Worm (Caenorhabditis elegans) whole organism, mixed stage, embryonic: Measurements from ENCODE around the gene ugt-6.

ENCODE experiments used
- M03D4.4 ChIP-seq: sonication (generic microtip); optimal IDR thresholded peaks from 2 replicates; lab custom pipeline; 2017; ENCODE audit warnings: mild to moderate bottlenecking, missing genetic modification characterization, missing compliant biosample characterization
- bed-3 ChIP-seq: fragments of 200-800 bp; sonication (Bioruptor generic); optimal IDR thresholded peaks from 3 replicates; lab custom pipeline; 2018; ENCODE audit warnings: mild to moderate bottlenecking, missing genetic modification characterization, moderate library complexity, missing compliant biosample characterization
- blmp-1 ChIP-seq: fragments of 150-350 bp; optimal IDR thresholded peaks from 2 replicates; lab custom pipeline; 2014; ENCODE audit warnings: missing biosample characterization, missing genetic modification characterization
- ceh-39 ChIP-seq: fragments of 150-350 bp; optimal IDR thresholded peaks from 2 replicates; lab custom pipeline; 2014; ENCODE audit warnings: missing biosample characterization, missing genetic modification characterization
- ceh-43 ChIP-seq: fragments of 200-800 bp; sonication (Bioruptor generic); optimal IDR thresholded peaks from 2 replicates; lab custom pipeline; 2018; ENCODE audit warnings: mild to moderate bottlenecking, missing genetic modification characterization, moderate library complexity, missing compliant biosample characterization
- ceh-83 ChIP-seq: fragments of 200-800 bp; sonication (Bioruptor generic); optimal IDR thresholded peaks from 2 replicates; lab custom pipeline; 2018; ENCODE audit warnings: mild to moderate bottlenecking, missing genetic modification characterization, missing compliant biosample characterization
- ces-1 ChIP-seq: fragments of 150-350 bp; optimal IDR thresholded peaks from 2 replicates; lab custom pipeline; 2014; ENCODE audit warnings: missing biosample characterization, missing genetic modification reagents, missing genetic modification characterization
- cnd-1 ChIP-seq: fragments of 200-800 bp; sonication (Bioruptor generic); optimal IDR thresholded peaks from 2 replicates; lab custom pipeline; 2018; ENCODE audit warnings: mild to moderate bottlenecking, missing genetic modification characterization, missing compliant biosample characterization
- drap-1 ChIP-seq: fragments of 200-800 bp; sonication (Bioruptor generic); optimal IDR thresholded peaks from 3 replicates; lab custom pipeline; 2018; ENCODE audit warnings: mild to moderate bottlenecking, missing genetic modification characterization, missing compliant biosample characterization
- elt-1 ChIP-seq: sonication (generic microtip); optimal IDR thresholded peaks from 2 replicates; lab custom pipeline; 2017; ENCODE audit warnings: missing genetic modification characterization, mild to moderate bottlenecking, missing compliant biosample characterization, antibody characterized with exemption, moderate library complexity, borderline replicate concordance; ENCODE audit not compliant: insufficient read depth
- elt-3 ChIP-seq: fragments of 150-350 bp; optimal IDR thresholded peaks from 2 replicates; lab custom pipeline; 2014; ENCODE audit warnings: missing biosample characterization, missing genetic modification characterization
- flh-1 ChIP-seq: fragments of 200-800 bp; sonication (Bioruptor generic); optimal IDR thresholded peaks from 2 replicates; lab custom pipeline; 2018; ENCODE audit warnings: mild to moderate bottlenecking, missing genetic modification characterization, moderate library complexity, missing compliant biosample characterization
- ham-2 ChIP-seq: fragments of 200-800 bp; sonication (Bioruptor generic); optimal IDR thresholded peaks from 2 replicates; lab custom pipeline; 2018; ENCODE audit warnings: mild to moderate bottlenecking, missing genetic modification characterization, missing compliant biosample characterization
- hlh-1 ChIP-seq: fragments of 150-350 bp; optimal IDR thresholded peaks from 2 replicates; lab custom pipeline; 2014; ENCODE audit warnings: missing biosample characterization, missing genetic modification reagents, missing genetic modification characterization
- lin-13 ChIP-seq: fragments of 150-350 bp; optimal IDR thresholded peaks from 2 replicates; lab custom pipeline; 2014; ENCODE audit warnings: missing biosample characterization, missing genetic modification characterization
- lin-32 ChIP-seq: fragments of 200-800 bp; sonication (Bioruptor generic); optimal IDR thresholded peaks from 2 replicates; lab custom pipeline; 2018; ENCODE audit warnings: mild to moderate bottlenecking, missing genetic modification characterization, missing compliant biosample characterization
- lsy-2 ChIP-seq: fragments of 150-350 bp; optimal IDR thresholded peaks from 2 replicates; lab custom pipeline; 2014; ENCODE audit warnings: missing biosample characterization, missing genetic modification characterization
- mab-5 ChIP-seq: fragments of 150-350 bp; optimal IDR thresholded peaks from 2 replicates; lab custom pipeline; 2014; ENCODE audit warnings: missing biosample characterization, missing genetic modification characterization
- mep-1 ChIP-seq: fragments of 150-350 bp; optimal IDR thresholded peaks from 2 replicates; lab custom pipeline; 2017; ENCODE audit warnings: missing biosample characterization, missing genetic modification reagents, missing genetic modification characterization, inconsistent platforms
- mls-2 ChIP-seq: sonication (generic microtip); optimal IDR thresholded peaks from 2 replicates; lab custom pipeline; 2016; ENCODE audit warnings: mild to moderate bottlenecking, missing genetic modification characterization, moderate library complexity, missing compliant biosample characterization
- nhr-12 ChIP-seq: fragments of 150-350 bp; optimal IDR thresholded peaks from 2 replicates; lab custom pipeline; 2014; ENCODE audit warnings: missing biosample characterization, missing genetic modification characterization
- nhr-2 ChIP-seq: fragments of 150-350 bp; optimal IDR thresholded peaks from 2 replicates; lab custom pipeline; 2014; ENCODE audit warnings: missing biosample characterization, missing genetic modification characterization
- nhr-237 ChIP-seq: fragments of 150-350 bp; optimal IDR thresholded peaks from 2 replicates; lab custom pipeline; 2014; ENCODE audit warnings: missing biosample characterization, missing genetic modification characterization
- nhr-28 ChIP-seq: fragments of 150-350 bp; optimal IDR thresholded peaks from 2 replicates; lab custom pipeline; 2014; ENCODE audit warnings: missing biosample characterization, missing genetic modification characterization
- nhr-76 ChIP-seq: sonication (generic microtip); optimal IDR thresholded peaks from 2 replicates; lab custom pipeline; 2017; ENCODE audit warnings: missing biosample characterization, missing genetic modification characterization
- pha-4 ChIP-seq: fragments of 150-350 bp; optimal IDR thresholded peaks from 2 replicates; lab custom pipeline; 2018; ENCODE audit warnings: missing biosample characterization, missing genetic modification reagents, missing genetic modification characterization
- sem-2 ChIP-seq: fragments of 200-800 bp; sonication (Bioruptor generic); optimal IDR thresholded peaks from 2 replicates; lab custom pipeline; 2018; ENCODE audit warnings: mild to moderate bottlenecking, missing genetic modification characterization, missing compliant biosample characterization
- snpc-4 ChIP-seq: fragments of 150-350 bp; optimal IDR thresholded peaks from 2 replicates; lab custom pipeline; 2014; ENCODE audit warnings: missing biosample characterization, missing genetic modification characterization
- sptf-1 ChIP-seq: sonication (generic microtip); optimal IDR thresholded peaks from 2 replicates; lab custom pipeline; 2017; ENCODE audit warnings: mild to moderate bottlenecking, missing genetic modification characterization, moderate library complexity, missing compliant biosample characterization
- tbx-8 ChIP-seq: fragments of 200-800 bp; sonication (Bioruptor generic); optimal IDR thresholded peaks from 2 replicates; lab custom pipeline; 2018; ENCODE audit warnings: mild to moderate bottlenecking, missing genetic modification characterization, moderate library complexity, missing compliant biosample characterization
- unc-120 ChIP-seq: sonication (generic microtip); optimal IDR thresholded peaks from 2 replicates; lab custom pipeline; 2017; ENCODE audit warnings: missing genetic modification characterization, missing compliant biosample characterization; ENCODE audit not compliant: poor library complexity, severe bottlenecking
- unc-39 ChIP-seq: fragments of 150-350 bp; optimal IDR thresholded peaks from 2 replicates; lab custom pipeline; 2014; ENCODE audit warnings: missing biosample characterization, missing genetic modification characterization
- unc-62 ChIP-seq: fragments of 150-350 bp; optimal IDR thresholded peaks from 2 replicates; lab custom pipeline; 2014; ENCODE audit warnings: missing biosample characterization, missing genetic modification reagents, missing genetic modification characterization
- zip-8 ChIP-seq: fragments of 150-350 bp; optimal IDR thresholded peaks from 2 replicates; lab custom pipeline; 2014; ENCODE audit warnings: missing biosample characterization, missing genetic modification characterization
- ztf-11 ChIP-seq: fragments of 150-350 bp; optimal IDR thresholded peaks from 2 replicates; lab custom pipeline; 2014; ENCODE audit warnings: missing biosample characterization, missing genetic modification characterization

The ugt-6 gene

DNA sequence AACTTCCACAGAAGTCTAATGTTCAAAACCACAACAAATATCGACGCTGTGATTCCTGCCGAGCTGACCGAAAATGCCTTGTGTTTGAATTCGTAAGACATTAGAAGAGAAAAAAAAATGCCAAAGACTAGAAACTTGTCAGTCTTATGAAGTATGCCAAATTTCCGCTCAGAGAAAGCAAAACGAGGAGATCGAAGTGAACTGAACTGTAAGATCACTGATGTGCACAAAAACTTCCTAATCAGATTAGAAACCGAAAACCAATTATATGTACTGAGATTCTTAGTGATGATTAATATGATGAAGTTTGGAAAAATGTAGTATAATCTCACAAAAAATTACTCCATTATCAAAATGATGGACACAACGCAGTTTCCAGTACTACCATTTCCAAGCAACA, 9.6 kb downstream of the ugt-6 start, which contains the start of gene srbc-44:
Gene srbc-44, minus strand, starts transcription at position 101 of the 400 bp plus-strand sequence.
- TF ChIP-seq ces-1 (no peak), unc-120 (tag; lab: Kevin White, UChicago) (no peak), zip-8 (tag; lab: Kevin White, UChicago) (no peak)

DNA sequence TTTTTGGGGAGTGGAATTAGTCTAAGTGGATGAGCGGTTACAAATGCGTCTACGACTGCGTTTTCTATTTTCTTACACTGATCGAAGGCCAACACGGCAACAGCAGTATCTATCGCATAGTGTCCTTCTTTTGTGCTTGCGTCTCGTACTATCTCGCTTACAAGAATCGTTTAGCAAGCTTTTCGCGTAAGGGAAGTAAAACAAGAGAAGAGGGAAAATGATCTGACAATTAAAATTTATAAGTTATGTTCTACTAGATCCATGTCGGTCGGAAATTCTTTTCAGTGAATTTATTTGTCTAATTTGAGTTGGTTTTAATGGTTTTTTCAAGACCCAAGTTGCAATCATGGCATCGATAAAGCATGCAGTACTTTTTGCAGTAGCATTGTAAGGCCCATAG, 11.0 kb downstream of the ugt-6 start, which contains the start of gene fkb-4:
Gene fkb-4, minus strand, starts transcription at position 101 of the 400 bp plus-strand sequence.
- TF ChIP-seq cnd-1 (no peak), sptf-1 (tag; lab: Kevin White, UChicago) (no peak), ztf-11 (tag; lab: Kevin White, UChicago) (no peak), tbx-8 (no peak), drap-1 (GFP tag; lab: Kevin White, UChicago) (no peak), nhr-76 (tag; lab: Kevin White, UChicago) (no peak), hlh-1 (tag; lab: Kevin White, UChicago) (no peak), elt-3 (tag; lab: Kevin White, UChicago) (no peak), ceh-43 (GFP tag; lab: Kevin White, UChicago) (no peak), sem-2 (GFP tag; lab: Kevin White, UChicago) (no peak), nhr-28 (no peak), lsy-2 (tag; lab: Kevin White, UChicago) (no peak), flh-1 (GFP tag; lab: Kevin White, UChicago) (no peak), M03D4.4 (tag; lab: Kevin White, UChicago) (no peak), nhr-2 (tag; lab: Kevin White, UChicago) (no peak), ceh-39 (tag; lab: Kevin White, UChicago) (no peak), unc-120 (tag; lab: Kevin White, UChicago) (no peak), bed-3 (GFP tag; lab: Kevin White, UChicago) (no peak), unc-62 (no peak), ces-1 (no peak)

DNA sequence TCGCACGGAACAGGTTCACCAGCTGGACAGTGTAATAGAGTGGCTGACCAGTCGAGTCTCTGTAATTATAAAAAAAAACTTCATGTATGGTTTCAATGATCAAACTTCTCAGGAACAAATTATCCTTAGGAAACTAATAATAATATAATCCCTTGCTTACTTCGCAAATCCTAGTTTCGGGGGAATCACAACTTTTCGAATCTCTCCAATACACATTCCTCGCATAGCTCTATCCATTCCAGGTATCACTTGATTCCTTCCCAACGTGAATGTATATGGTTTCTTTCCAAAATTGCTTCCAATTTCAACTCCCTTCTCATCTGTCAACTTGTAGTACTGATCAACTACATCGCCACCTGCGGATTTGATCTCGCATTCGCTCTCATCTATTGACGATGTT, 11.7 kb downstream of the ugt-6 start:
- TF ChIP-seq zip-8 (tag; lab: Kevin White, UChicago) (no peak), mep-1 (tag; lab: Kevin White, UChicago) (no peak), nhr-12 (tag; lab: Kevin White, UChicago) (no peak), unc-120 (tag; lab: Kevin White, UChicago) (no peak), nhr-76 (tag; lab: Kevin White, UChicago) (no peak), lin-13 (tag; lab: Kevin White, UChicago) (no peak), drap-1 (GFP tag; lab: Kevin White, UChicago) (no peak), ham-2 (GFP tag; lab: Kevin White, UChicago) (no peak)
- TF ChIP-seq, all 35 proteins: peak for 0

DNA sequence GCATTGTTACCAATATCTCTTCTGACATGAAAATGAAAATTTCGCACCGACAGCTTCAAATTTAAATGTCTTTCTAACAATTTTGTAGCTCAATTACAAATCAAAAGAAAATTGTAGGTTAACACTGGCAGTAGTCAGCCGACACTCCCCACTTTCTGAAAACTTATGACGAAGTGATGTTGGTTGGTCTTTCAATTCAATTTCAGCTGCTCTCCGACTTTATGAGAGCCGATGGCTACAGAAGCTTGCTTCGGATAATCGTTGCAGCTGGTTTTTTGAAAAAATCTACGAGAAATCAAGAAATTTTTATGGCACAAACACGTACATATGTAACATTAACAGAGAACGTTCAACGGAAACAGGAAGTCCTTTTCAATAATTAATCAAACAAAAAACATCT, 13.2 kb downstream of the ugt-6 start, which contains the start of gene sre-20:
Gene sre-20, minus strand, starts transcription at position 101 of the 400 bp plus-strand sequence.
- no peak for TF ChIP-seq pha-4 (tag; lab: Kevin White, UChicago)
- no peak for TF ChIP-seq nhr-237 (tag; lab: Kevin White, UChicago)
- no peak for TF ChIP-seq ceh-43 (GFP tag; lab: Kevin White, UChicago)
- TF ChIP-seq elt-3 (tag; lab: Kevin White, UChicago), result no peak
- TF ChIP-seq nhr-2 (tag; lab: Kevin White, UChicago), result no peak
- no peak for TF ChIP-seq M03D4.4 (tag; lab: Kevin White, UChicago)
- TF ChIP-seq ceh-39 (tag; lab: Kevin White, UChicago), result no peak
- TF ChIP-seq tbx-8, result no peak
- TF ChIP-seq nhr-12 (tag; lab: Kevin White, UChicago), result no peak
- no peak for TF ChIP-seq sptf-1 (tag; lab: Kevin White, UChicago)
- TF ChIP-seq ham-2 (GFP tag; lab: Kevin White, UChicago), result no peak

DNA sequence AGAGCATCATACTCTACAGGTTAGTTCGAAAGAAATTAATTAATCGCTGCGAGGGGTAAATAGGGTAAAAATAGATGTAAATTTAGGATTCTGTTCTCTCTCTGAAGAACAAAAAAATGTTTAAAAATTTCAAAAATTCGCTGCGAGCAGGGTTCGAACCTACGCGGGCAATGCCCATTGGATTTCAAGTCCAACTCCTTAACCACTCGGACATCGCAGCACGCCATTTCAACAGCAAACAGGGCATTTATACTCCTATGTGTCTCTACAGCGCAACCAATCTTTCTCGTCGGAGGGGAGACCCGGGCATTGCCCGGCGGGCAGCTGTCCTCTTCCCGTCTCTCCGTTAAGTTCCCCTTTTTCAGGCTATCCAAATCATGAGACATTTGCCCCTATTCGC, 17.8 kb downstream of the ugt-6 start:
- peak; percentile 93 for TF ChIP-seq unc-120 (tag; lab: Kevin White, UChicago)
- peak; percentile 93 for TF ChIP-seq cnd-1
- TF ChIP-seq mab-5 (tag; lab: Kevin White, UChicago), result no peak
- peak; percentile 90 for TF ChIP-seq sem-2 (GFP tag; lab: Kevin White, UChicago)
- TF ChIP-seq sptf-1 (tag; lab: Kevin White, UChicago), result peak; percentile 97
- TF ChIP-seq snpc-4 (tag; lab: Kevin White, UChicago), result no peak
- no peak for TF ChIP-seq hlh-1 (tag; lab: Kevin White, UChicago)
- no peak for TF ChIP-seq unc-39 (tag; lab: Kevin White, UChicago)
- no peak for TF ChIP-seq ceh-39 (tag; lab: Kevin White, UChicago)
- no peak for TF ChIP-seq elt-1 (tag; lab: Kevin White, UChicago)
- peak; percentile 88 for TF ChIP-seq ceh-43 (GFP tag; lab: Kevin White, UChicago)
- peak; percentile 66 for TF ChIP-seq nhr-28
- TF ChIP-seq zip-8 (tag; lab: Kevin White, UChicago), result no peak
- no peak for TF ChIP-seq nhr-237 (tag; lab: Kevin White, UChicago)
- TF ChIP-seq ztf-11 (tag; lab: Kevin White, UChicago), result peak; percentile 59
- peak; percentile 84 for TF ChIP-seq flh-1 (GFP tag; lab: Kevin White, UChicago)
- TF ChIP-seq unc-62, result peak; percentile 26
- peak; percentile 98 for TF ChIP-seq mls-2 (tag; lab: Kevin White, UChicago)
- peak; percentile 95 for TF ChIP-seq ceh-83 (GFP tag; lab: Kevin White, UChicago)
- TF ChIP-seq ham-2 (GFP tag; lab: Kevin White, UChicago), result peak; percentile 78
- TF ChIP-seq bed-3 (GFP tag; lab: Kevin White, UChicago), result peak; percentile 86
- peak; percentile 94 for TF ChIP-seq M03D4.4 (tag; lab: Kevin White, UChicago)
- peak; percentile 76 for TF ChIP-seq mep-1 (tag; lab: Kevin White, UChicago)
- TF ChIP-seq nhr-12 (tag; lab: Kevin White, UChicago), result no peak
- TF ChIP-seq nhr-76 (tag; lab: Kevin White, UChicago), result no peak
- peak; percentile 92 for TF ChIP-seq lin-32 (GFP tag; lab: Kevin White, UChicago)
- TF ChIP-seq ces-1, result no peak
- TF ChIP-seq pha-4 (tag; lab: Kevin White, UChicago), result peak; percentile 62
- TF ChIP-seq blmp-1 (tag; lab: Kevin White, UChicago), result no peak
- peak; percentile 55 for TF ChIP-seq lsy-2 (tag; lab: Kevin White, UChicago)
- TF ChIP-seq elt-3 (tag; lab: Kevin White, UChicago), result peak; percentile 8
- no peak for TF ChIP-seq nhr-2 (tag; lab: Kevin White, UChicago)
- TF ChIP-seq lin-13 (tag; lab: Kevin White, UChicago), result peak; percentile 24
